Worm (Caenorhabditis elegans) whole organism, L4/young adult: ENCODE data around the gene Y6G8.14.
"Not testable (repeated sequence)": the region's sequence is repeated elsewhere in the genome, so short reads cannot be mapped to it uniquely, and the experiment has no call there.

Experiments used
- W03F9.2 ChIP-seq: fragments of 150-350 bp; optimal IDR thresholded peaks from 2 replicates; lab custom pipeline; 2014; ENCODE audit warnings: missing biosample characterization, missing genetic modification characterization
- dao-5 ChIP-seq: sonication (generic microtip); optimal IDR thresholded peaks from 2 replicates; lab custom pipeline; 2016; ENCODE audit warnings: missing genotype, missing genetic modification characterization, moderate library complexity, missing compliant biosample characterization
- him-1 ChIP-seq: sonication (generic microtip); optimal IDR thresholded peaks from 2 replicates; lab custom pipeline; 2016; ENCODE audit warnings: missing genotype, missing genetic modification reagents, missing genetic modification characterization, missing compliant biosample characterization

Gene Y6G8.14

ce11 chrV:17606050-17606449 is 8.1 kb downstream of the Y6G8.14 start, which contains the start of gene Y6G8.16:
TSS of gene Y6G8.16 (plus strand) at chrV:17606350.
- not testable (repeated sequence) for TF ChIP-seq dao-5 (tag; lab: Kevin White, UChicago); W03F9.2; him-1 (tag; lab: Kevin White, UChicago)

ce11 chrV:17601520-17601919 is 12.6 kb downstream of the Y6G8.14 start, which contains the start of gene ztf-25:
TSS of gene ztf-25 (plus strand) at chrV:17601820.
- no peak for TF ChIP-seq him-1 (tag; lab: Kevin White, UChicago)

- TF ChIP-seq him-1 (tag; lab: Kevin White, UChicago), result no peak
- TF ChIP-seq W03F9.2, result no peak
- TF ChIP-seq dao-5 (tag; lab: Kevin White, UChicago), result no peak
Observed at ce11 chrV:17598810-17599209, 15.3 kb downstream of the Y6G8.14 start, which contains the start of gene Y6G8.2. TSS of gene Y6G8.2 (minus strand) at chrV:17598956.

ce11 chrV:17595691-17596090 is 18.5 kb downstream of the Y6G8.14 start:
- TF ChIP-seq dao-5 (tag; lab: Kevin White, UChicago) (no peak), W03F9.2 (no peak), him-1 (tag; lab: Kevin White, UChicago) (no peak)

ce11 chrV:17584352-17584843 is 29.8 kb downstream of the Y6G8.14 start, which contains the start of gene fbxa-133:
TSS of gene fbxa-133 (plus strand) at chrV:17584793.
- TF ChIP-seq dao-5 (tag; lab: Kevin White, UChicago); him-1 (tag; lab: Kevin White, UChicago); W03F9.2: not testable (repeated sequence)

- TF ChIP-seq W03F9.2, result no peak
- no peak for TF ChIP-seq him-1 (tag; lab: Kevin White, UChicago)
- no peak for TF ChIP-seq dao-5 (tag; lab: Kevin White, UChicago)
Observed at ce11 chrV:17580017-17580416, 34.1 kb downstream of the Y6G8.14 start.

ce11 chrV:17566850-17567249 is 47.3 kb downstream of the Y6G8.14 start, which contains the start of gene C38D9.2:
TSS of gene C38D9.2 (plus strand) at chrV:17567150.
- no peak for TF ChIP-seq W03F9.2
- TF ChIP-seq dao-5 (tag; lab: Kevin White, UChicago), result no peak
- TF ChIP-seq him-1 (tag; lab: Kevin White, UChicago), result no peak

ce11 chrV:17565903-17566302 is 48.2 kb downstream of the Y6G8.14 start, which contains the start of gene fbxa-171:
TSS of gene fbxa-171 (minus strand) at chrV:17566003.
- TF ChIP-seq him-1 (tag; lab: Kevin White, UChicago) (no peak), dao-5 (tag; lab: Kevin White, UChicago) (no peak), W03F9.2 (no peak)
